Worm (Caenorhabditis elegans): ENCODE measurements around the gene ndub-5.

Gene ndub-5

ce11 chrII:5717831-5718230, 26.7 kb upstream of the ndub-5 start, which contains the start of gene zipt-3:
Gene zipt-3, plus strand, starts transcription at chrII:5718131.
- no peak for TF ChIP-seq ztf-29 (GFP tag; IDR thresholded peaks at IDR 0.05)
- TF ChIP-seq ztf-23 (GFP tag; IDR thresholded peaks at IDR 0.05): no peak
- no peak for TF ChIP-seq klf-2 (GFP tag; conservative IDR thresholded peaks at IDR 0.05)
- no peak for TF ChIP-seq cog-1 (tag; optimal IDR thresholded peaks at IDR 0.05)
- TF ChIP-seq ref-1 (GFP tag; conservative IDR thresholded peaks at IDR 0.05): no peak
- TF ChIP-seq T22C8.4 (GFP tag; IDR thresholded peaks at IDR 0.05): no peak
- TF ChIP-seq med-1 (GFP tag; optimal IDR thresholded peaks at IDR 0.05; ENCODE audit: insufficient read depth): no peak
- TF ChIP-seq flt-1 (GFP tag; IDR thresholded peaks at IDR 0.05): no peak

ce11 chrII:5715745-5716357, 24.7 kb upstream of the ndub-5 start, which contains the start of the genes C18A3.10 and C18A3.3:
Gene C18A3.10, minus strand, starts transcription at chrII:5715845.
Gene C18A3.3, plus strand, starts transcription at chrII:5716307.
- no peak for TF ChIP-seq tab-1 (GFP tag; IDR thresholded peaks at IDR 0.05)
- TF ChIP-seq cog-1 (tag; optimal IDR thresholded peaks at IDR 0.05): no peak
- no peak for TF ChIP-seq ztf-29 (GFP tag; IDR thresholded peaks at IDR 0.05)
- no peak for TF ChIP-seq flt-1 (GFP tag; IDR thresholded peaks at IDR 0.05)
- TF ChIP-seq T22C8.4 (GFP tag; IDR thresholded peaks at IDR 0.05): no peak
- no peak for TF ChIP-seq klf-2 (GFP tag; conservative IDR thresholded peaks at IDR 0.05)
- TF ChIP-seq med-1 (GFP tag; optimal IDR thresholded peaks at IDR 0.05; ENCODE audit: insufficient read depth): no peak
- no peak for TF ChIP-seq ref-1 (GFP tag; conservative IDR thresholded peaks at IDR 0.05)
- no peak for TF ChIP-seq ztf-23 (GFP tag; IDR thresholded peaks at IDR 0.05)

DNA sequence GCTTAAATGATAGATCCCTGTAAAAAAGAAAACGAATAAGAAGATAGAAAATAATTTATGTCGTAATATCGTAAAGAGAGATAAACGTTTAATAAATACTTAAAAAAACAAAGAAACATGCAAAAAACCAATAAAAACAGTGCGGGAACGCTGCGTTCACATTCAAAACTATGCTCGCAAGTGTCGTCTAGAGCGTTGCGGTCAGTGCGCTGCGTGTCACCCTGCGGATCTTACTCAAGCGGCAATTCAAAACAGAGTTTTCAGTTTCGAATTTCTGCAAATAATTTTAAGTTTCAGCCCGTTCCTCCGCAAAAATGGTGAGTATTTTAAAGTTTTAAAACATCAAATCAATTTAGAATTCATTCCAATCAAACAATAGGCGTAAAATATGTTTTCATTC, 23.7 kb upstream of the ndub-5 start, which contains the start of the genes tiar-1 and lelo-4:
Gene tiar-1, minus strand, starts transcription at position 17 of the 400 bp plus-strand sequence.
Gene lelo-4, plus strand, starts transcription at position 118 of the 400 bp plus-strand sequence.
- TF ChIP-seq klf-2 (GFP tag; conservative IDR thresholded peaks at IDR 0.05) (no peak), flt-1 (GFP tag; IDR thresholded peaks at IDR 0.05) (0 out of 2 replicates have a peak, but pooled peaks have one; percentile 13)

- no peak for TF ChIP-seq flt-1 (GFP tag; IDR thresholded peaks at IDR 0.05)
Observed at ce11 chrII:5712126-5712525, 21.0 kb upstream of the ndub-5 start.

ce11 chrII:5710835-5711234, 19.7 kb upstream of the ndub-5 start:
- TF ChIP-seq flt-1 (GFP tag; IDR thresholded peaks at IDR 0.05) (no peak), klf-2 (GFP tag; conservative IDR thresholded peaks at IDR 0.05) (no peak), med-1 (GFP tag; optimal IDR thresholded peaks at IDR 0.05; ENCODE audit: insufficient read depth) (no peak), ztf-29 (GFP tag; IDR thresholded peaks at IDR 0.05) (no peak), tab-1 (GFP tag; IDR thresholded peaks at IDR 0.05) (no peak), ztf-23 (GFP tag; IDR thresholded peaks at IDR 0.05) (no peak), cog-1 (tag; optimal IDR thresholded peaks at IDR 0.05) (no peak)

DNA sequence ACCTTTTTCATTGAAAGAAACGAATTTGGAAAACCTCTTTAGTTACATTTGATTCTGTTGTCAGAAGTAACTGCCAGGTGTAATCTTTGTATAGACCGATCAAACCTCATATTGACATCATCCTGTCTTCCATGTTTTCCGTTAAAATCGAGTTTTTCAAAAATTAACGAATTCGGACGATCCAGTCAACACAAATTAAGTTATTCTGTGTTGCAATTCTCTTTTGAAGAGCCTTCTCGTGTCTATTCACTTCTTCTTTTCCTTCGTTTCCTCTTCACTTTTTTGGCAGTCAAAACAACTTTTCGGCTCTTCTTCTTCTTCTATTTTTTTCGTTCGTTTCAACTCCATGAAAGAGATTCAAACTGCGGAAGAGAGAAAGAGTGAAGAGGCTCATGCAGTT, 17.0 kb upstream of the ndub-5 start:
- TF ChIP-seq ztf-29 (GFP tag; IDR thresholded peaks at IDR 0.05) (no peak), med-1 (GFP tag; optimal IDR thresholded peaks at IDR 0.05; ENCODE audit: insufficient read depth) (no peak), ref-1 (GFP tag; conservative IDR thresholded peaks at IDR 0.05) (no peak), klf-2 (GFP tag; conservative IDR thresholded peaks at IDR 0.05) (no peak), cog-1 (tag; optimal IDR thresholded peaks at IDR 0.05) (no peak), T22C8.4 (GFP tag; IDR thresholded peaks at IDR 0.05) (no peak), ztf-23 (GFP tag; IDR thresholded peaks at IDR 0.05) (no peak), flt-1 (GFP tag; IDR thresholded peaks at IDR 0.05) (no peak), tab-1 (GFP tag; IDR thresholded peaks at IDR 0.05) (no peak)

- TF ChIP-seq T22C8.4 (GFP tag; IDR thresholded peaks at IDR 0.05) (no peak), flt-1 (GFP tag; IDR thresholded peaks at IDR 0.05) (no peak), ztf-23 (GFP tag; IDR thresholded peaks at IDR 0.05) (no peak), ref-1 (GFP tag; conservative IDR thresholded peaks at IDR 0.05) (no peak), tab-1 (GFP tag; IDR thresholded peaks at IDR 0.05) (no peak), klf-2 (GFP tag; conservative IDR thresholded peaks at IDR 0.05) (no peak), ztf-29 (GFP tag; IDR thresholded peaks at IDR 0.05) (no peak), cog-1 (tag; optimal IDR thresholded peaks at IDR 0.05) (no peak), med-1 (GFP tag; optimal IDR thresholded peaks at IDR 0.05; ENCODE audit: insufficient read depth) (no peak)
Observed at ce11 chrII:5707532-5707931, 16.4 kb upstream of the ndub-5 start, which contains the start of gene osta-2. Gene osta-2, plus strand, starts transcription at chrII:5707691.

DNA sequence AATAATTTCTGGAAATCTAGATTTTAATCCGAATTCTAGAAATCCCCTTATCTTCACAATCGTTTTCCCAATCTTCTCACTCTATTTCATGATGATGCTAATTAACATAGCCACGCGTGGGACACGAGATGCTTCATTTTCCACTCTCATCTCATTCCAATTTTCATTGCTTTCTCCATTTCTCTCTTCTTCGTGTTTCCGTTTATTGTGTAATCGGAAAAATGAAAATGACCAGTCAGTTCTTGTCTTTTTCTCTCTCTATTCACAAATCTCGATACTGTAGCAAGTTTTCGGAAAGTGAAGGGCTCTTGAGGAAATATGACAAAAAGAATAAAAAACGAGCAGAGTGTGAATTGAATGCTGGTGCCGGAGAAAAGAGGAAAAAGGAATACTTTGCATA, 13.3 kb upstream of the ndub-5 start:
- TF ChIP-seq tab-1 (GFP tag; IDR thresholded peaks at IDR 0.05) (no peak), ztf-23 (GFP tag; IDR thresholded peaks at IDR 0.05) (no peak), med-1 (GFP tag; optimal IDR thresholded peaks at IDR 0.05; ENCODE audit: insufficient read depth) (no peak), flt-1 (GFP tag; IDR thresholded peaks at IDR 0.05) (no peak), cog-1 (tag; optimal IDR thresholded peaks at IDR 0.05) (no peak), T22C8.4 (GFP tag; IDR thresholded peaks at IDR 0.05) (no peak), ref-1 (GFP tag; conservative IDR thresholded peaks at IDR 0.05) (no peak), klf-2 (GFP tag; conservative IDR thresholded peaks at IDR 0.05) (no peak), ztf-29 (GFP tag; IDR thresholded peaks at IDR 0.05) (no peak)

ce11 chrII:5702611-5703192, 11.5 kb upstream of the ndub-5 start:
- TF ChIP-seq med-1 (GFP tag; optimal IDR thresholded peaks at IDR 0.05; ENCODE audit: insufficient read depth): no peak
- no peak for TF ChIP-seq ztf-29 (GFP tag; IDR thresholded peaks at IDR 0.05)
- TF ChIP-seq ref-1 (GFP tag; conservative IDR thresholded peaks at IDR 0.05): no peak
- TF ChIP-seq klf-2 (GFP tag; conservative IDR thresholded peaks at IDR 0.05): no peak
- no peak for TF ChIP-seq cog-1 (tag; optimal IDR thresholded peaks at IDR 0.05)
- TF ChIP-seq ztf-23 (GFP tag; IDR thresholded peaks at IDR 0.05): 0 out of 2 replicates have a peak, but pooled peaks have one; percentile 11
- no peak for TF ChIP-seq T22C8.4 (GFP tag; IDR thresholded peaks at IDR 0.05)
- no peak for TF ChIP-seq flt-1 (GFP tag; IDR thresholded peaks at IDR 0.05)

DNA sequence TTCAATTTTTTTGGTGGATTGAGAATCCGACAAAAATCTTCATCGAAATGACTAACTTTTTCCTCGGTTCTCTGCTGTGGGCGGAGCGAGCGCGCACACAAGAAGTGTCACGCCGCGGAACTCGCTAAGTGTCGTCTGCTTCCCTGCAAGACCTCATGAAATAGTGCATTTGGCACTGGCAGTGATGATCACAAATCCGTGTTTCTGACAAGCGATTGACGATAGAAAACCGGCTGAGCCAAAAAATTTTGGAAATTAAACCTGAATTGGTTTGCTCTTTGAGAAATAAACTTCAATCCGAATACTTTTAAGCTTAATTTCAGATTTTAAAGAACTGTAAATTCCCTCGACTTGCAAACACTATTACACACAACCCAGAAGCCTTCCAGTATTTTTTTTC, 10.3 kb upstream of the ndub-5 start:
- TF ChIP-seq ref-1 (GFP tag; conservative IDR thresholded peaks at IDR 0.05) (no peak), cog-1 (tag; optimal IDR thresholded peaks at IDR 0.05) (no peak), med-1 (GFP tag; optimal IDR thresholded peaks at IDR 0.05; ENCODE audit: insufficient read depth) (no peak), T22C8.4 (GFP tag; IDR thresholded peaks at IDR 0.05) (no peak), ztf-29 (GFP tag; IDR thresholded peaks at IDR 0.05) (no peak), ztf-23 (GFP tag; IDR thresholded peaks at IDR 0.05) (no peak), klf-2 (GFP tag; conservative IDR thresholded peaks at IDR 0.05) (no peak), tab-1 (GFP tag; IDR thresholded peaks at IDR 0.05) (no peak), flt-1 (GFP tag; IDR thresholded peaks at IDR 0.05) (no peak)

All from whole organism, midembryonic.